Fruit fly (Drosophila melanogaster) whole organism, prepupa: Measurements from ENCODE around the gene CG9522.

ENCODE experiments used
- Blimp-1 ChIP-seq: fragments of 200-800 bp; sonication (Bioruptor generic); optimal IDR thresholded peaks from 3 replicates; lab custom pipeline; 2017; ENCODE audit warnings: missing biosample characterization, missing genetic modification characterization, mild to moderate bottlenecking, moderate library complexity, missing genetic modification reagents
- CG11294 ChIP-seq: fragments of 200-800 bp; sonication (Bioruptor generic); IDR thresholded peaks from 2 replicates; pipeline ENCODE4 v1.3.6; 2022; ENCODE audit warnings: missing biosample characterization, missing genetic modification characterization
- CG11762 ChIP-seq: fragments of 200-800 bp; sonication (Bioruptor generic); optimal IDR thresholded peaks from 3 replicates; lab custom pipeline; 2016; ENCODE audit warnings: missing biosample characterization, missing genetic modification characterization; ENCODE audit not compliant: insufficient read depth
- CG11902 ChIP-seq: fragments of 200-800 bp; sonication (Bioruptor generic); optimal IDR thresholded peaks from 3 replicates; lab custom pipeline; 2016; ENCODE audit warnings: missing biosample characterization, missing genetic modification characterization
- CG15336 ChIP-seq: fragments of 200-800 bp; sonication (Bioruptor generic); IDR thresholded peaks from 2 replicates; pipeline ENCODE4 v1.3.6; 2022; ENCODE audit warnings: missing biosample characterization, missing genetic modification characterization
- CG16779 ChIP-seq: fragments of 200-800 bp; sonication (Bioruptor generic); optimal IDR thresholded peaks from 3 replicates; lab custom pipeline; 2017; ENCODE audit warnings: missing biosample characterization, mild to moderate bottlenecking, missing genetic modification characterization
- CG31627 ChIP-seq: fragments of 200-800 bp; sonication (Bioruptor generic); optimal IDR thresholded peaks from 3 replicates; lab custom pipeline; 2016; ENCODE audit warnings: missing biosample characterization, missing genetic modification characterization
- CG32006 ChIP-seq: fragments of 200-800 bp; sonication (Bioruptor generic); optimal IDR thresholded peaks from 3 replicates; lab custom pipeline; 2017; ENCODE audit warnings: missing biosample characterization, mild to moderate bottlenecking, missing genetic modification characterization
- CG34406 ChIP-seq: fragments of 200-800 bp; sonication (Bioruptor generic); optimal IDR thresholded peaks from 3 replicates; lab custom pipeline; 2016; ENCODE audit warnings: missing biosample characterization, missing genetic modification characterization
- CG4318 ChIP-seq: fragments of 200-800 bp; sonication (Bioruptor generic); optimal IDR thresholded peaks from 3 replicates; lab custom pipeline; 2017; ENCODE audit warnings: missing biosample characterization, mild to moderate bottlenecking, missing genetic modification characterization
- CG6163 ChIP-seq: fragments of 200-800 bp; sonication (Bioruptor generic); IDR thresholded peaks from 3 replicates; pipeline ENCODE4 v1.3.6; 2022; ENCODE audit warnings: missing biosample characterization, missing genetic modification characterization
- CG6276 ChIP-seq: fragments of 200-800 bp; sonication (Bioruptor generic); optimal IDR thresholded peaks from 2 replicates; lab custom pipeline; 2017; ENCODE audit warnings: missing biosample characterization, mild to moderate bottlenecking, missing genetic modification characterization
- CG8632 ChIP-seq: fragments of 200-800 bp; sonication (Bioruptor generic); optimal IDR thresholded peaks from 3 replicates; lab custom pipeline; 2016; ENCODE audit warnings: missing biosample characterization, missing genetic modification characterization
- CG9139 ChIP-seq: fragments of 200-800 bp; sonication (Bioruptor generic); optimal IDR thresholded peaks from 3 replicates; lab custom pipeline; 2017; ENCODE audit warnings: missing biosample characterization, mild to moderate bottlenecking, missing genetic modification characterization
- Eip75B ChIP-seq: fragments of 200-800 bp; sonication (Bioruptor generic); optimal IDR thresholded peaks from 3 replicates; lab custom pipeline; 2016; ENCODE audit warnings: missing biosample characterization, missing genetic modification characterization
- Eip78C ChIP-seq: fragments of 200-800 bp; sonication (Bioruptor generic); peaks from one replicate; lab custom pipeline; 2016; ENCODE audit warnings: missing biosample characterization, missing genetic modification characterization
- Ets96B ChIP-seq: fragments of 200-800 bp; optimal IDR thresholded peaks from 2 replicates; lab custom pipeline; 2019; ENCODE audit warnings: missing biosample characterization, mild to moderate bottlenecking, missing genetic modification characterization, moderate library complexity
- Gug ChIP-seq: fragments of 200-800 bp; sonication (Bioruptor generic); IDR thresholded peaks from 2 replicates; pipeline ENCODE4 v1.3.6; 2022; ENCODE audit warnings: missing biosample characterization, missing genetic modification characterization
- Hr39 ChIP-seq: fragments of 200-800 bp; sonication (Bioruptor generic); optimal IDR thresholded peaks from 2 replicates; lab custom pipeline; 2016; ENCODE audit warnings: missing biosample characterization, missing genetic modification characterization
- Hr4 ChIP-seq: fragments of 200-800 bp; sonication (Bioruptor generic); optimal IDR thresholded peaks from 3 replicates; lab custom pipeline; 2016; ENCODE audit warnings: missing biosample characterization, missing genetic modification characterization
- OdsH ChIP-seq: fragments of 200-800 bp; sonication (Bioruptor generic); optimal IDR thresholded peaks from 3 replicates; lab custom pipeline; 2016; ENCODE audit warnings: missing biosample characterization, missing genetic modification characterization
- Sox102F ChIP-seq: fragments of 200-800 bp; sonication (Bioruptor generic); optimal IDR thresholded peaks from 2 replicates; lab custom pipeline; 2016; ENCODE audit warnings: missing biosample characterization, mild to moderate bottlenecking, missing genetic modification characterization
- acj6 ChIP-seq: fragments of 200-800 bp; sonication (Bioruptor generic); optimal IDR thresholded peaks from 3 replicates; lab custom pipeline; 2016; ENCODE audit warnings: missing biosample characterization, missing genetic modification characterization
- cyc ChIP-seq: fragments of 200-800 bp; sonication (Bioruptor generic); optimal IDR thresholded peaks from 3 replicates; lab custom pipeline; 2016; ENCODE audit warnings: missing biosample characterization, missing genetic modification characterization
- eg ChIP-seq: fragments of 200-800 bp; sonication (Bioruptor generic); IDR thresholded peaks from 3 replicates; pipeline ENCODE4 v1.3.6; 2022; ENCODE audit warnings: missing biosample characterization, missing genetic modification characterization
- esn ChIP-seq: fragments of 200-800 bp; sonication (Bioruptor generic); optimal IDR thresholded peaks from 2 replicates; lab custom pipeline; 2016; ENCODE audit warnings: missing biosample characterization, mild to moderate bottlenecking, missing genetic modification characterization, moderate library complexity
- fkh ChIP-seq: fragments of 200-800 bp; sonication (Bioruptor generic); optimal IDR thresholded peaks from 3 replicates; lab custom pipeline; 2017; ENCODE audit warnings: missing biosample characterization, mild to moderate bottlenecking, missing genetic modification characterization, moderate library complexity
- net ChIP-seq: fragments of 200-800 bp; sonication (Bioruptor generic); optimal IDR thresholded peaks from 3 replicates; lab custom pipeline; 2016; ENCODE audit warnings: missing biosample characterization, missing genetic modification characterization
- ss ChIP-seq, 2 experiments: fragments of 200-800 bp; sonication (Bioruptor generic); optimal IDR thresholded peaks; 2 replicates in 1 of 2; 3 replicates in 1 of 2; lab custom pipeline; 2017 to 2018; ENCODE audit warnings: mild to moderate bottlenecking in 2 of 2, missing biosample characterization in 2 of 2, missing genetic modification characterization in 2 of 2, moderate library complexity in 1 of 2
- svp ChIP-seq: fragments of 200-800 bp; sonication (Bioruptor generic); peaks from one replicate; lab custom pipeline; 2016; ENCODE audit warnings: missing biosample characterization, missing genetic modification characterization
- topi ChIP-seq: fragments of 200-800 bp; sonication (Bioruptor generic); optimal IDR thresholded peaks from 3 replicates; lab custom pipeline; 2016; ENCODE audit warnings: missing biosample characterization, missing genetic modification characterization

The CG9522 gene

DNA sequence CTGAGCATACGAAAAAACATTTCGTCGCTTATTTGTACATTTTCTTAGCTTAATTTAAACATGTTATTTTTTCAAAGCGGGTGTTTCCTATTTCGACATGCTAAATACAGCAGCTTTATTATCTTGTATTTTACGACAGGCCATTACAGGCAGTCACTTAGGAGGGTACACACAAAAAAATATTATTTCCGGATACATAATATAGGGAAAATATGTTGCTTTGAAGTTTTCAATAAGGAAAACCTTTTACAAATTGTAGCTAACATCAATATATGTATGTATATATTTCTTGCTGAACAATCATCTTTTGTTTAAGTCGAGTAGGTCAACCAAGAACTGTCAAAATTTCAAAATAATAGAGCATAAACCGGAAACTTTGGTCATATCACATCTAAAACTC, 10.3 kb upstream of the CG9522 start, which contains the start of gene CG46399:
Gene CG46399, plus strand, starts transcription at position 301 of the 400 bp plus-strand sequence.
- TF ChIP-seq fkh (GFP tag; lab: Kevin White, UChicago), result no peak
- no peak for TF ChIP-seq ss (GFP tag; optimal IDR thresholded peaks at IDR 0.05; lab: Kevin White, UChicago)
- TF ChIP-seq Hr4 (GFP tag; lab: Kevin White, UChicago), result no peak
- TF ChIP-seq eg (GFP tag; lab: Robert Waterston, UW), result no peak
- no peak for TF ChIP-seq CG9139 (GFP tag; lab: Kevin White, UChicago)
- no peak for TF ChIP-seq acj6 (GFP tag; lab: Kevin White, UChicago)
- no peak for TF ChIP-seq CG16779 (tag; lab: Kevin White, UChicago)
- no peak for TF ChIP-seq CG11902 (GFP tag; lab: Kevin White, UChicago)

- TF ChIP-seq OdsH (GFP tag; lab: Kevin White, UChicago) (peak; percentile 18), CG11294 (peak; percentile 44; the same call in 1 of the 2 replicates), CG6163 (GFP tag; lab: Robert Waterston, UW) (0 out of 3 replicates have a peak, but pooled peaks have one; percentile 48), CG15336 (GFP tag; lab: Robert Waterston, UW) (peak; percentile 52; the same call in 1 of the 2 replicates), CG32006 (GFP tag; lab: Kevin White, UChicago) (peak; percentile 34), Sox102F (GFP tag; lab: Kevin White, UChicago) (peak; percentile 6), Ets96B (no peak), Eip78C (GFP tag; lab: Kevin White, UChicago) (peak; percentile 44), Blimp-1 (no peak), eg (GFP tag; lab: Robert Waterston, UW) (peak; percentile 75)
Observed at dm6 chrX:14857883-14858282, 9.3 kb upstream of the CG9522 start.

- no peak for TF ChIP-seq CG6276
- TF ChIP-seq cyc, result no peak
- no peak for TF ChIP-seq net (GFP tag; lab: Kevin White, UChicago)
- TF ChIP-seq CG4318 (GFP tag; lab: Kevin White, UChicago), result no peak
- TF ChIP-seq Hr4 (GFP tag; lab: Kevin White, UChicago), result no peak
- TF ChIP-seq svp (GFP tag; lab: Kevin White, UChicago), result no peak
Observed at dm6 chrX:14856261-14856660, 7.7 kb upstream of the CG9522 start, which contains the start of gene CG9519. Gene CG9519, minus strand, starts transcription at chrX:14856361.

DNA sequence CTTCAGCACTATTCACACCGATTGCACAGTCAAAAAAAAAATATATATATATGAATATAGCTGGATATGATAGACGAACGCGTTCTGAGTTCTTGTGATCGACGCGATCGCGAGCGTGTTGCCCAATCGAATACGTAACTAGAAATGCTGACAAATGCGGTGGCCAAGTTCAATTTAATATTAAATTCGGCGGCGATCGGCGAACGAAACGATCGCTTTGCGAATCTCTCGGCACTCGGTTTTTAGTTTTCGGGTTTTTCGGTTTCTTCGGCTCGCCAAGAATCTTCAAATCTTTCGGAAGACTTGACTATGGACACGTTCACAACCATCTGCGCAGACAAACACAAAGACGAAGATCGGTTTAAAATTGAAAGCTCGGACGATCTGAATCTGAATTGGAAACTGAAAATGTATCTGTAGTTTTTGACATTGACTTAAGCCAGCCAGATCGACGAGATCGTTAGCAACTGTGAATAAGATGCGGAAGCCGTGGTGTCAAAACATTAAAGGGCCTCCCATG, 4.6 kb upstream of the CG9522 start, which contains the start of gene CG9521:
Gene CG9521, minus strand, starts transcription at position 117 of the 520 bp plus-strand sequence.
- no peak for TF ChIP-seq Hr39 (GFP tag; lab: Kevin White, UChicago)
- no peak for TF ChIP-seq OdsH (GFP tag; lab: Kevin White, UChicago)

- TF ChIP-seq CG31627 (GFP tag; lab: Kevin White, UChicago), result no peak
- TF ChIP-seq CG11762, result no peak
- TF ChIP-seq svp (GFP tag; lab: Kevin White, UChicago), result no peak
- no peak for TF ChIP-seq Gug (GFP tag; lab: Robert Waterston, UW)
- TF ChIP-seq Eip75B, result no peak
- TF ChIP-seq CG16779 (tag; lab: Kevin White, UChicago), result no peak
- TF ChIP-seq eg (GFP tag; lab: Robert Waterston, UW), result no peak
- TF ChIP-seq CG11902 (GFP tag; lab: Kevin White, UChicago), result no peak
- TF ChIP-seq cyc, result no peak
- TF ChIP-seq, all 60 proteins: peak for 0
Observed at dm6 chrX:14850069-14850468, 1.5 kb upstream of the CG9522 start.

DNA sequence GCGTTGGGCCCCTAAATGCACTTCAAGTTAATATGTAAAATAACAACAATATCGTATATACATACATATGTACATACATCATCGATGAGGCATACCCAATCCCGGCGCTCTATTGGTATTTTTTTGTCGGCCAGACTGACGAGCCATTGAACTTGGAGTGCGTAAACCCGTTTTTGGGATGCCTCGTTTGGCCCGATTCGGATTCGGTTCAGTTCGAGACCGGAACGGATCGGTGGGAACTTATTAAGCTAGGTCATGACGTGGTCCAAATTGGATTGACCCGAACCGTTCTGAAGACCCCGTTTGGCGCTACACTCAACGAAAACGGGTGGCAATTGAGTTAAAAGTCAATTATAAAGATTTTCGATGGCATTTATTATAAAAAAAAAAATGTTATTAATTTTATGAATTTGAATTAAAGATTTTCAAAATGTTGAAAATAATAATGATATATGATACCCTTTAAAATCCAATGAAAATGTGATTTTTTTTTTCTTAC, 2.4 kb downstream of the CG9522 start:
- peak; percentile 52 for TF ChIP-seq Eip78C (GFP tag; lab: Kevin White, UChicago)
- TF ChIP-seq Eip75B, result peak; percentile 29
- peak; percentile 11 for TF ChIP-seq topi
- peak; percentile 20 for TF ChIP-seq CG34406 (GFP tag; lab: Kevin White, UChicago)
- no peak for TF ChIP-seq CG4318 (GFP tag; lab: Kevin White, UChicago)
- peak; percentile 56 for TF ChIP-seq svp (GFP tag; lab: Kevin White, UChicago)
- TF ChIP-seq esn (GFP tag; lab: Kevin White, UChicago), result peak; percentile 18
- no peak for TF ChIP-seq CG8632
- no peak for TF ChIP-seq CG31627 (GFP tag; lab: Kevin White, UChicago)
- peak; percentile 22 for TF ChIP-seq Sox102F (GFP tag; lab: Kevin White, UChicago)
